Worm (Caenorhabditis elegans) whole organism, L2 larva: ENCODE data around the gene F53H1.4.

Source experiments
- ama-1 ChIP-seq: fragments of 150-350 bp; optimal IDR thresholded peaks from 2 replicates; lab custom pipeline; 2018; ENCODE audit warnings: inconsistent platforms
- ceh-82 ChIP-seq: fragments of 150-350 bp; optimal IDR thresholded peaks from 2 replicates; lab custom pipeline; 2014; ENCODE audit warnings: missing biosample characterization, missing genetic modification characterization
- elt-1 ChIP-seq: fragments of 150-350 bp; optimal IDR thresholded peaks from 2 replicates; lab custom pipeline; 2014; ENCODE audit warnings: missing biosample characterization, missing genetic modification characterization
- lin-13 ChIP-seq: fragments of 150-350 bp; optimal IDR thresholded peaks from 2 replicates; lab custom pipeline; 2014; ENCODE audit warnings: missing biosample characterization, missing genetic modification reagents, missing genetic modification characterization
- lsy-2 ChIP-seq, 2 experiments: fragments of 150-350 bp in 1 of 2; sonication (generic microtip) in 1 of 2; optimal IDR thresholded peaks; 2 replicates each; lab custom pipeline; 2014 to 2017; ENCODE audit warnings: missing biosample characterization in 2 of 2, missing genetic modification characterization in 2 of 2
- mdl-1 ChIP-seq, 2 experiments: fragments of 150-350 bp in 1 of 2; sonication (generic microtip) in 1 of 2; optimal IDR thresholded peaks; 2 replicates each; lab custom pipeline; 2017; ENCODE audit warnings: missing biosample characterization in 2 of 2, missing genetic modification characterization in 2 of 2
- nhr-129 ChIP-seq: fragments of 150-350 bp; optimal IDR thresholded peaks from 2 replicates; lab custom pipeline; 2014; ENCODE audit warnings: missing biosample characterization, missing genetic modification characterization
- nhr-21 ChIP-seq: fragments of 150-350 bp; optimal IDR thresholded peaks from 2 replicates; lab custom pipeline; 2014; ENCODE audit warnings: missing biosample characterization, missing genetic modification characterization
- nhr-25 ChIP-seq: fragments of 150-350 bp; sonication (generic microtip); optimal IDR thresholded peaks from 3 replicates; lab custom pipeline; 2014; ENCODE audit warnings: missing biosample characterization, missing genetic modification characterization
- nhr-77 ChIP-seq: fragments of 150-350 bp; optimal IDR thresholded peaks from 2 replicates; lab custom pipeline; 2014; ENCODE audit warnings: missing biosample characterization, missing genetic modification characterization
- skn-1 ChIP-seq: sonication (generic microtip); optimal IDR thresholded peaks from 2 replicates; lab custom pipeline; 2017; ENCODE audit warnings: missing biosample characterization, missing genetic modification characterization
- zag-1 ChIP-seq: fragments of 150-350 bp; optimal IDR thresholded peaks from 2 replicates; lab custom pipeline; 2014; ENCODE audit warnings: missing biosample characterization, missing genetic modification characterization

DNA sequence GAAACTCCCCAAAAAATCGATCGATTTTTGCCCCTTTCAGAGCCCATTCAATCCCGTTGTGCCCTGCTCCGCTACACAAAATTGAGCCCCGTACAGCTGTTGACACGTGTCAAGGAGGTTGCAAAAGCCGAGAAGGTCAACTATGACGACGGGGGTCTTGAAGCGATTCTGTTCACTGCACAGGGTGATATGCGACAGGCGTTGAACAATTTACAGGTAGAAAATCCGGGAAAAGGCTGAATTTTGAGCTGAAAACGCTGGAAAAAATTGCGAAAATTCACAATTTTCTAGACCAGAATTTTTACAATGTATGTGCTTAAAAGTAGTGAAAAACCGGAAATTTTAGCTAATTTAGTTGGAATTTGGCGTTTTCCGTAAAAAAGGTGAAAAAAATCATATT lies 39.4 kb downstream of the F53H1.4 start:
- TF ChIP-seq mdl-1 (tag; optimal IDR thresholded peaks at IDR 0.05; lab: Kevin White, UChicago) (no peak), lsy-2 (tag; optimal IDR thresholded peaks at IDR 0.05; lab: Kevin White, UChicago) (no peak), ama-1 (lab: Kevin White, UChicago) (no peak), zag-1 (no peak), nhr-25 (tag; lab: Kevin White, UChicago) (no peak), nhr-77 (tag; lab: Kevin White, UChicago) (no peak), skn-1 (tag; lab: Kevin White, UChicago) (no peak), ceh-82 (tag; lab: Kevin White, UChicago) (no peak), elt-1 (tag; lab: Kevin White, UChicago) (no peak), nhr-129 (no peak), lin-13 (GFP tag; lab: Kevin White, UChicago) (no peak), nhr-21 (no peak)
